Worm (Caenorhabditis elegans) whole organism, late embryonic: ENCODE results near the gene nipi-4.
A peak's percentile ranks its signal among the peaks of the same experiment; 100 is the strongest.

Source experiments
- C08G9.2 ChIP-seq: sonication (generic microtip); optimal IDR thresholded peaks from 2 replicates; lab custom pipeline; 2016; ENCODE audit warnings: mild to moderate bottlenecking, missing genetic modification characterization, moderate library complexity, missing compliant biosample characterization
- C38D4.7 ChIP-seq: fragments of 200-800 bp; sonication (Bioruptor generic); optimal IDR thresholded peaks from 2 replicates; lab custom pipeline; 2018; ENCODE audit warnings: mild to moderate bottlenecking, missing genetic modification characterization, moderate library complexity, missing compliant biosample characterization
- K02D7.2 ChIP-seq: sonication (generic microtip); optimal IDR thresholded peaks from 2 replicates; lab custom pipeline; 2017; ENCODE audit warnings: mild to moderate bottlenecking, missing genetic modification characterization, missing compliant biosample characterization
- K09A11.1 ChIP-seq: sonication (generic microtip); optimal IDR thresholded peaks from 2 replicates; lab custom pipeline; 2017; ENCODE audit warnings: antibody characterized with exemption, mild to moderate bottlenecking, missing genetic modification characterization, missing compliant biosample characterization; ENCODE audit not compliant: insufficient read depth
- ahr-1 ChIP-seq: sonication (generic microtip); optimal IDR thresholded peaks from 2 replicates; lab custom pipeline; 2016; ENCODE audit warnings: missing genetic modification characterization, missing compliant biosample characterization
- ama-1 ChIP-seq: fragments of 150-350 bp; optimal IDR thresholded peaks from 2 replicates; lab custom pipeline; 2014
- ceh-14 ChIP-seq: sonication (generic microtip); optimal IDR thresholded peaks from 2 replicates; lab custom pipeline; 2016; ENCODE audit warnings: missing genotype, missing genetic modification characterization, missing compliant biosample characterization
- ceh-2 ChIP-seq: sonication (generic microtip); optimal IDR thresholded peaks from 2 replicates; lab custom pipeline; 2016; ENCODE audit warnings: missing genotype, missing genetic modification characterization, missing compliant biosample characterization
- ceh-22 ChIP-seq: sonication (generic microtip); optimal IDR thresholded peaks from 2 replicates; lab custom pipeline; 2017; ENCODE audit warnings: missing biosample characterization, missing genetic modification characterization
- ceh-30 ChIP-seq: fragments of 150-350 bp; optimal IDR thresholded peaks from 2 replicates; lab custom pipeline; 2014; ENCODE audit warnings: missing biosample characterization, missing genetic modification characterization
- ceh-31 ChIP-seq: sonication (generic microtip); optimal IDR thresholded peaks from 2 replicates; lab custom pipeline; 2016; ENCODE audit warnings: missing genetic modification characterization, missing compliant biosample characterization
- ceh-34 ChIP-seq: sonication (generic microtip); optimal IDR thresholded peaks from 2 replicates; lab custom pipeline; 2016; ENCODE audit warnings: mild to moderate bottlenecking, missing genetic modification characterization, missing compliant biosample characterization
- ceh-9 ChIP-seq: sonication (generic microtip); optimal IDR thresholded peaks from 2 replicates; lab custom pipeline; 2016; ENCODE audit warnings: mild to moderate bottlenecking, missing genetic modification characterization, inconsistent platforms, missing compliant biosample characterization
- elt-2 ChIP-seq: sonication (generic microtip); optimal IDR thresholded peaks from 2 replicates; lab custom pipeline; 2016; ENCODE audit warnings: missing genetic modification reagents, missing genetic modification characterization, missing compliant biosample characterization
- ets-4 ChIP-seq: sonication (generic microtip); optimal IDR thresholded peaks from 2 replicates; lab custom pipeline; 2016; ENCODE audit warnings: missing genetic modification characterization, missing compliant biosample characterization
- hlh-15 ChIP-seq: sonication (generic microtip); optimal IDR thresholded peaks from 2 replicates; lab custom pipeline; 2016; ENCODE audit warnings: missing genetic modification characterization, missing compliant biosample characterization
- lim-6 ChIP-seq: sonication (generic microtip); optimal IDR thresholded peaks from 2 replicates; lab custom pipeline; 2016; ENCODE audit warnings: missing genetic modification characterization, missing compliant biosample characterization
- lin-11 ChIP-seq: fragments of 200-800 bp; sonication (Bioruptor generic); optimal IDR thresholded peaks from 2 replicates; lab custom pipeline; 2018; ENCODE audit warnings: mild to moderate bottlenecking, missing genetic modification characterization, missing compliant biosample characterization
- nhr-11 ChIP-seq: fragments of 150-350 bp; optimal IDR thresholded peaks from 2 replicates; lab custom pipeline; 2014; ENCODE audit warnings: missing biosample characterization, missing genetic modification characterization
- nhr-232 ChIP-seq: sonication (generic microtip); optimal IDR thresholded peaks from 2 replicates; lab custom pipeline; 2016; ENCODE audit warnings: missing genetic modification characterization, missing compliant biosample characterization
- npax-4 ChIP-seq: sonication (generic microtip); optimal IDR thresholded peaks from 2 replicates; lab custom pipeline; 2016; ENCODE audit warnings: missing genetic modification characterization, missing compliant biosample characterization
- odd-2 ChIP-seq: sonication (generic microtip); optimal IDR thresholded peaks from 2 replicates; lab custom pipeline; 2017; ENCODE audit warnings: antibody characterized with exemption, mild to moderate bottlenecking, missing genetic modification characterization, missing compliant biosample characterization
- pat-9 ChIP-seq: fragments of 200-800 bp; sonication (Bioruptor generic); optimal IDR thresholded peaks from 2 replicates; lab custom pipeline; 2018; ENCODE audit warnings: mild to moderate bottlenecking, missing genetic modification characterization, moderate library complexity, missing compliant biosample characterization
- pros-1 ChIP-seq: fragments of 150-350 bp; optimal IDR thresholded peaks from 2 replicates; lab custom pipeline; 2014; ENCODE audit warnings: missing biosample characterization, missing genetic modification reagents, missing genetic modification characterization
- ref-2 ChIP-seq: sonication (generic microtip); optimal IDR thresholded peaks from 2 replicates; lab custom pipeline; 2016; ENCODE audit warnings: missing genetic modification characterization, missing compliant biosample characterization
- rnt-1 ChIP-seq: sonication (generic microtip); optimal IDR thresholded peaks from 2 replicates; lab custom pipeline; 2016; ENCODE audit warnings: missing genetic modification characterization, missing compliant biosample characterization
- tbx-2 ChIP-seq: sonication (generic microtip); optimal IDR thresholded peaks from 2 replicates; lab custom pipeline; 2016; ENCODE audit warnings: missing genetic modification characterization, missing compliant biosample characterization
- tbx-7 ChIP-seq: sonication (generic microtip); optimal IDR thresholded peaks from 2 replicates; lab custom pipeline; 2016; ENCODE audit warnings: missing genotype, missing genetic modification characterization, missing compliant biosample characterization
- unc-42 ChIP-seq: sonication (generic microtip); optimal IDR thresholded peaks from 2 replicates; lab custom pipeline; 2016; ENCODE audit warnings: missing genotype, missing genetic modification characterization, missing compliant biosample characterization
- unc-55 ChIP-seq: sonication (generic microtip); optimal IDR thresholded peaks from 2 replicates; lab custom pipeline; 2017; ENCODE audit warnings: missing biosample characterization, missing genetic modification reagents, missing genetic modification characterization
- zip-5 ChIP-seq: sonication (generic microtip); optimal IDR thresholded peaks from 2 replicates; lab custom pipeline; 2016; ENCODE audit warnings: missing genetic modification characterization, missing compliant biosample characterization

nipi-4 gene

ce11 chrV:7820270-7820669, 50.3 kb downstream of the nipi-4 start, which contains the start of gene lbp-4:
Gene lbp-4 (plus strand): TSS chrV:7820578.
- TF ChIP-seq npax-4 (no peak), hlh-15 (no peak), nhr-232 (tag; lab: Kevin White, UChicago) (no peak), ceh-34 (no peak), ahr-1 (tag; lab: Kevin White, UChicago) (no peak), C08G9.2 (tag; lab: Kevin White, UChicago) (peak; percentile 57), pros-1 (no peak), odd-2 (tag; lab: Kevin White, UChicago) (no peak), C38D4.7 (no peak), ceh-31 (tag; lab: Kevin White, UChicago) (peak; percentile 92), ceh-14 (tag; lab: Kevin White, UChicago) (peak; percentile 62), rnt-1 (tag; lab: Kevin White, UChicago) (no peak), nhr-11 (tag; lab: Kevin White, UChicago) (no peak), ets-4 (tag; lab: Kevin White, UChicago) (peak; percentile 14), ceh-22 (tag; lab: Kevin White, UChicago) (no peak), lim-6 (tag; lab: Kevin White, UChicago) (peak; percentile 23), ref-2 (tag; lab: Kevin White, UChicago) (no peak), ceh-30 (no peak), K02D7.2 (tag; lab: Kevin White, UChicago) (no peak), pat-9 (tag; lab: Kevin White, UChicago) (no peak), K09A11.1 (no peak), tbx-2 (tag; lab: Kevin White, UChicago) (peak; percentile 79), tbx-7 (tag; lab: Kevin White, UChicago) (no peak), unc-42 (tag; lab: Kevin White, UChicago) (peak; percentile 50), zip-5 (tag; lab: Kevin White, UChicago) (peak; percentile 2), ama-1 (lab: Kevin White, UChicago) (no peak), elt-2 (tag; lab: Kevin White, UChicago) (peak; percentile 22), ceh-2 (tag; lab: Kevin White, UChicago) (peak; percentile 24), ceh-9 (no peak)

- TF ChIP-seq unc-42 (tag; lab: Kevin White, UChicago) (peak; percentile 74), ceh-30 (no peak), lin-11 (tag; lab: Kevin White, UChicago) (no peak), unc-55 (GFP tag; lab: Kevin White, UChicago) (no peak)
- TF ChIP-seq, all 69 proteins: peak for 1
Observed at ce11 chrV:7819585-7819984, 51.0 kb downstream of the nipi-4 start.
